Worm (Caenorhabditis elegans) whole organism, L3 larva: ENCODE data around the gene dcap-2.

Source experiments
- ZK546.5 ChIP-seq: sonication (generic microtip); optimal IDR thresholded peaks from 2 replicates; lab custom pipeline; 2017; ENCODE audit warnings: missing biosample characterization, missing genetic modification characterization
- ceh-28 ChIP-seq: fragments of 150-350 bp; optimal IDR thresholded peaks from 2 replicates; lab custom pipeline; 2014; ENCODE audit warnings: missing biosample characterization, missing genetic modification reagents, missing genetic modification characterization
- ceh-82 ChIP-seq: fragments of 150-350 bp; optimal IDR thresholded peaks from 2 replicates; lab custom pipeline; 2014; ENCODE audit warnings: missing biosample characterization, missing genetic modification characterization
- ceh-9 ChIP-seq: sonication (generic microtip); optimal IDR thresholded peaks from 2 replicates; lab custom pipeline; 2018; ENCODE audit warnings: missing biosample characterization, missing genetic modification characterization
- elt-2 ChIP-seq: sonication (generic microtip); optimal IDR thresholded peaks from 2 replicates; lab custom pipeline; 2016; ENCODE audit warnings: missing genetic modification reagents, mild to moderate bottlenecking, missing genetic modification characterization, missing compliant biosample characterization
- lin-15B ChIP-seq: fragments of 150-350 bp; optimal IDR thresholded peaks from 2 replicates; lab custom pipeline; 2014; ENCODE audit warnings: missing biosample characterization, missing genetic modification characterization
- pqm-1 ChIP-seq: fragments of 150-350 bp; optimal IDR thresholded peaks from 2 replicates; lab custom pipeline; 2017; ENCODE audit warnings: missing biosample characterization, missing genetic modification characterization, inconsistent platforms
- sea-2 ChIP-seq: fragments of 150-350 bp; sonication (generic microtip); optimal IDR thresholded peaks from 4 replicates; lab custom pipeline; 2014; ENCODE audit warnings: missing biosample characterization, missing genetic modification reagents, missing genetic modification characterization
- skn-1 ChIP-seq: fragments of 150-350 bp; optimal IDR thresholded peaks from 2 replicates; lab custom pipeline; 2014; ENCODE audit warnings: missing biosample characterization, missing genetic modification characterization
- unc-62 ChIP-seq: fragments of 150-350 bp; sonication (generic microtip); optimal IDR thresholded peaks from 4 replicates; lab custom pipeline; 2014; ENCODE audit warnings: missing biosample characterization, missing genetic modification reagents, missing genetic modification characterization
- zag-1 ChIP-seq: fragments of 150-350 bp; optimal IDR thresholded peaks from 2 replicates; lab custom pipeline; 2014; ENCODE audit warnings: missing biosample characterization, missing genetic modification characterization
- ztf-4 ChIP-seq: fragments of 150-350 bp; optimal IDR thresholded peaks from 2 replicates; lab custom pipeline; 2014; ENCODE audit warnings: missing biosample characterization, missing genetic modification characterization

ce11 chrIV:13525223-13525622, 3.6 kb upstream of the dcap-2 start:
- no peak for TF ChIP-seq ZK546.5 (tag; lab: Kevin White, UChicago)
- TF ChIP-seq unc-62 (GFP tag; lab: Kevin White, UChicago) = no peak
- no peak for TF ChIP-seq elt-2 (tag; lab: Kevin White, UChicago)
- TF ChIP-seq ztf-4 (tag; lab: Kevin White, UChicago) = no peak
- no peak for TF ChIP-seq zag-1 (tag; lab: Kevin White, UChicago)
- TF ChIP-seq sea-2 (GFP tag; lab: Kevin White, UChicago) = no peak
- TF ChIP-seq ceh-9 (tag; lab: Kevin White, UChicago) = no peak
- TF ChIP-seq pqm-1 (tag; lab: Kevin White, UChicago) = no peak
- TF ChIP-seq ceh-28 = no peak
- TF ChIP-seq skn-1 (tag; lab: Kevin White, UChicago) = no peak
- no peak for TF ChIP-seq ceh-82 (tag; lab: Kevin White, UChicago)
- no peak for TF ChIP-seq lin-15B (tag; lab: Kevin White, UChicago)
